Fruit fly (Drosophila melanogaster): ENCODE measurements around the gene CG17721.

CG17721 gene

dm6 chr3R:11234918-11235371 is at the start of gene CG17721, which contains the start of gene Arfip (continued):
- no peak for TF ChIP-seq CG18764 (GFP tag; optimal IDR thresholded peaks at IDR 0.05)
- no peak for TF ChIP-seq CG12391 (tag; optimal IDR thresholded peaks at IDR 0.05)
- no peak for TF ChIP-seq CG17359 (tag; optimal IDR thresholded peaks at IDR 0.05)
- TF ChIP-seq chif (GFP tag; optimal IDR thresholded peaks at IDR 0.05) = no peak
- TF ChIP-seq h (optimal IDR thresholded peaks at IDR 0.05) = no peak
- no peak for TF ChIP-seq CG11696 (GFP tag; IDR thresholded peaks at IDR 0.05)
- TF ChIP-seq ab (GFP tag; optimal IDR thresholded peaks at IDR 0.05) = no peak
- TF ChIP-seq rib (GFP tag; IDR thresholded peaks at IDR 0.05) = no peak
- TF ChIP-seq nerfin-1 (tag; optimal IDR thresholded peaks at IDR 0.05) = peak; percentile 9
- TF ChIP-seq CG6654 (GFP tag; optimal IDR thresholded peaks at IDR 0.05) = peak; percentile 67
- TF ChIP-seq ERR (GFP tag; optimal IDR thresholded peaks at IDR 0.05) = no peak
- TF ChIP-seq Ets65A (GFP tag) = peak; percentile 59
- TF ChIP-seq CG16779 (GFP tag; IDR thresholded peaks at IDR 0.05) = no peak
- TF ChIP-seq CG11560 (tag; IDR thresholded peaks at IDR 0.05) = no peak
- peak; percentile 49 for TF ChIP-seq BEAF-32 (GFP tag; optimal IDR thresholded peaks at IDR 0.05)
- TF ChIP-seq CG7963 (GFP tag; IDR thresholded peaks at IDR 0.05; ENCODE audit: partially characterized antibody) = no peak
- no peak for TF ChIP-seq gem (tag; optimal IDR thresholded peaks at IDR 0.05)
- no peak for TF ChIP-seq CG12744 (GFP tag; optimal IDR thresholded peaks at IDR 0.05)
- TF ChIP-seq CG3726 (GFP tag; IDR thresholded peaks at IDR 0.05) = no peak
- TF ChIP-seq CG9932 (GFP tag; IDR thresholded peaks at IDR 0.05) = no peak
- no peak for TF ChIP-seq CG3065 (GFP tag; optimal IDR thresholded peaks at IDR 0.05)
- no peak for TF ChIP-seq dysf (GFP tag; IDR thresholded peaks at IDR 0.05)
- no peak for TF ChIP-seq ftz-f1 (GFP tag; optimal IDR thresholded peaks at IDR 0.05)
- TF ChIP-seq ATbp (GFP tag; optimal IDR thresholded peaks at IDR 0.05) = no peak
- TF ChIP-seq Deaf1 (tag; optimal IDR thresholded peaks at IDR 0.05) = no peak
- no peak for TF ChIP-seq CG6254 (GFP tag; optimal IDR thresholded peaks at IDR 0.05)
- TF ChIP-seq Ada2b (GFP tag; IDR thresholded peaks at IDR 0.05) = no peak
- TF ChIP-seq Dfd (GFP tag; optimal IDR thresholded peaks at IDR 0.05) = no peak
- TF ChIP-seq CG4328 (GFP tag; optimal IDR thresholded peaks at IDR 0.05) = no peak
- TF ChIP-seq CG10147 (GFP tag; optimal IDR thresholded peaks at IDR 0.05) = no peak
- no peak for TF ChIP-seq CG7786 (GFP tag; optimal IDR thresholded peaks at IDR 0.05)
- TF ChIP-seq Six4 (GFP tag; optimal IDR thresholded peaks at IDR 0.05) = no peak
- no peak for TF ChIP-seq CG13894 (tag; optimal IDR thresholded peaks at IDR 0.05)
- no peak for TF ChIP-seq CG5180 (GFP tag; optimal IDR thresholded peaks at IDR 0.05)
- no peak for TF ChIP-seq Meics (GFP tag; optimal IDR thresholded peaks at IDR 0.05)
- no peak for TF ChIP-seq unpg (GFP tag; optimal IDR thresholded peaks at IDR 0.05)
- TF ChIP-seq repo (GFP tag; optimal IDR thresholded peaks at IDR 0.05) = no peak
- peak; percentile 52 for TF ChIP-seq CoRest (tag; optimal IDR thresholded peaks at IDR 0.05)
- no peak for TF ChIP-seq CG1792 (GFP tag; optimal IDR thresholded peaks at IDR 0.05)
- no peak for TF ChIP-seq CG31441 (GFP tag; IDR thresholded peaks at IDR 0.05)
- no peak for TF ChIP-seq dmrt99B (tag; optimal IDR thresholded peaks at IDR 0.05)
- TF ChIP-seq odd (GFP tag; optimal IDR thresholded peaks at IDR 0.05) = no peak
- no peak for TF ChIP-seq Optix (GFP tag; IDR thresholded peaks at IDR 0.05)
- no peak for TF ChIP-seq Dref (GFP tag; IDR thresholded peaks at IDR 0.05)
- TF ChIP-seq D19A (tag; optimal IDR thresholded peaks at IDR 0.05) = no peak
- no peak for TF ChIP-seq gce (GFP tag; IDR thresholded peaks at IDR 0.05)
- TF ChIP-seq Doc3 (GFP tag; IDR thresholded peaks at IDR 0.05; ENCODE audit: partially characterized antibody) = no peak
- TF ChIP-seq zfh2 (GFP tag; optimal IDR thresholded peaks at IDR 0.05) = no peak
- no peak for TF ChIP-seq Elba2 (GFP tag; optimal IDR thresholded peaks at IDR 0.05)
- no peak for TF ChIP-seq CG6689 (GFP tag; IDR thresholded peaks at IDR 0.05)
- TF ChIP-seq HLH54F (GFP tag; optimal IDR thresholded peaks at IDR 0.05) = no peak
- no peak for TF ChIP-seq luna (GFP tag; optimal IDR thresholded peaks at IDR 0.05)
- TF ChIP-seq pfk (GFP tag; optimal IDR thresholded peaks at IDR 0.05) = peak; percentile 96
